Worm (Caenorhabditis elegans): ENCODE measurements around the gene chil-17.
"Not testable (repeated sequence)": the region's sequence is repeated elsewhere in the genome, so short reads cannot be mapped to it uniquely, and the experiment has no call there.

The chil-17 gene

DNA sequence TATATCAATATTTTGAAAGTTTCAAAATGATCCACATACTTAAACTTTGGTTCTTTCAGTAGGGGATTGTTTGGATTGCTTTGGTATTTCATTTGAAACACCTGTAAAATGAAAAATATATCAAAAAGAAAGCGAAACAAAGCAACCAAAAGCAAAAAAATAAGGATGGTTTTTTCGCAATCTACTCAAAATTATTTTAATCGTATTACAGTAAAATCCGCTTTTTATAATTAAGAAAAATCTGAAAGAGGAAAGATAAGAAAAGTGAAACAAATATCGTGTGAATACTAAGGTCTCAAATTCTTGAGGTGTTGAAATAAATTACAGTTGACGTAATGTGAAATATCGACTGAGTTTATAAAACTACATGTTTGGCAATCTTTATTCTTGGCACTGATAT lies 26.1 kb upstream of the chil-17 start, which contains the start of gene chil-22:
Gene chil-22 (minus strand): TSS at position 101 of the 400 bp plus-strand sequence.
- no peak for TF ChIP-seq unc-42 (tag; optimal IDR thresholded peaks at IDR 0.05)
- TF ChIP-seq C38D4.7 (GFP tag; optimal IDR thresholded peaks at IDR 0.05), result no peak
- TF ChIP-seq dmd-4 (tag; optimal IDR thresholded peaks at IDR 0.05; ENCODE audit: borderline replicate concordance), result no peak
- no peak for TF ChIP-seq lin-11 (tag; optimal IDR thresholded peaks at IDR 0.05)
- no peak for TF ChIP-seq ceh-22 (tag; optimal IDR thresholded peaks at IDR 0.05)
- TF ChIP-seq lim-6 (tag; optimal IDR thresholded peaks at IDR 0.05), result no peak
- no peak for TF ChIP-seq F13H6.1 (tag; optimal IDR thresholded peaks at IDR 0.05)
- TF ChIP-seq unc-3 (GFP tag; conservative IDR thresholded peaks at IDR 0.05), result no peak
- no peak for TF ChIP-seq unc-3 (tag; optimal IDR thresholded peaks at IDR 0.05)
- TF ChIP-seq tbx-7 (tag; optimal IDR thresholded peaks at IDR 0.05), result no peak
- TF ChIP-seq ttx-3 (tag; optimal IDR thresholded peaks at IDR 0.05), result no peak
- TF ChIP-seq hlh-6 (tag; optimal IDR thresholded peaks at IDR 0.05), result no peak
- TF ChIP-seq madf-2 (tag; optimal IDR thresholded peaks at IDR 0.05), result no peak
- no peak for TF ChIP-seq pqm-1 (tag; optimal IDR thresholded peaks at IDR 0.05)
- TF ChIP-seq ceh-14 (tag; optimal IDR thresholded peaks at IDR 0.05), result no peak
- no peak for TF ChIP-seq ceh-30 (tag; optimal IDR thresholded peaks at IDR 0.05)
- no peak for TF ChIP-seq pag-3 (tag; optimal IDR thresholded peaks at IDR 0.05; ENCODE audit: borderline replicate concordance)
- TF ChIP-seq ceh-18 (tag; optimal IDR thresholded peaks at IDR 0.05), result no peak
- no peak for TF ChIP-seq che-1 (tag; optimal IDR thresholded peaks at IDR 0.05)
- no peak for TF ChIP-seq syd-9 (tag; optimal IDR thresholded peaks at IDR 0.05)
- TF ChIP-seq fax-1 (tag; optimal IDR thresholded peaks at IDR 0.05), result no peak

DNA sequence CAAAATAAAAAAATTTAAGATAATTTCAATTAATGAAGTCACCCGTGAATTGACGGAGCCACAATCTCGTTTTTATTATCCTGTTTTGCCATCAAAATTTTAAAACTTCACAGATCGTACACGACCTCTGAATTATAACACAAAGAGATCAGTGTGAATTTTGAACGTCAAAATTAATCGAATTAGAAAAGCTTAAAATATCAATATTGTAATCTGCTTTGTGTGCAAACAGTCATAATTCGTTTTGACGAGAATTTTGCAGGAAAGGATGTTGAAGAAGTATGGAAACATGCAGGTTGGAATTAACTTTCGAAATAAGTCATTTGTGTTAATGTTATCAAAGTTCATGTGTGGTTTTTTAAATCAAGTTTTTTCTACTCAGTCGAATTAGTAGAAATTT lies 21.9 kb upstream of the chil-17 start, which contains the start of gene chil-21:
Gene chil-21 (minus strand): TSS at position 101 of the 400 bp plus-strand sequence.
- not testable (repeated sequence) for TF ChIP-seq tbx-2 (tag; optimal IDR thresholded peaks at IDR 0.05); tbx-7 (tag; optimal IDR thresholded peaks at IDR 0.05); fkh-10 (GFP tag; optimal IDR thresholded peaks at IDR 0.05)

DNA sequence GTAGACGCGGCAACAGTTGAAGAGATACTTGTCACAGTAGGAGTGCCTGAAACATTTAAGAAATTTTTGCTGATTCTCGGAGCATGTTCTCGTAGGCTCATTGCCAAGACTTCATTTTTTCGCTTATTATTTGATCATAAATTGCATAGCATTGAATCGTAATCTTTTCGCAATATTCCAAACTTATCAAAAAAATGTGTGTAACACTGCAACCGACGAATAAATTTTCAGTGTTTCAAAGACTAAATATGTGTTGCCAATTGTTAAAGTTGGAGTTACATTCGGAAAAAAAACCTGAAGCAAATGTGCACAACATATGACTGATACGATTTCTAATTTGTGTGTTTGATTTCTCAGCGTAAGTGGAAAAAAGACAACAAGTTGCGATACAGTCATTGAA lies 19.5 kb upstream of the chil-17 start, which contains the start of gene R09D1.14:
Gene R09D1.14 (minus strand): TSS at position 101 of the 400 bp plus-strand sequence.
- not testable (repeated sequence) for TF ChIP-seq sox-2 (GFP tag; IDR thresholded peaks at IDR 0.05); odd-2 (tag; optimal IDR thresholded peaks at IDR 0.05); ttx-3 (tag; optimal IDR thresholded peaks at IDR 0.05)

DNA sequence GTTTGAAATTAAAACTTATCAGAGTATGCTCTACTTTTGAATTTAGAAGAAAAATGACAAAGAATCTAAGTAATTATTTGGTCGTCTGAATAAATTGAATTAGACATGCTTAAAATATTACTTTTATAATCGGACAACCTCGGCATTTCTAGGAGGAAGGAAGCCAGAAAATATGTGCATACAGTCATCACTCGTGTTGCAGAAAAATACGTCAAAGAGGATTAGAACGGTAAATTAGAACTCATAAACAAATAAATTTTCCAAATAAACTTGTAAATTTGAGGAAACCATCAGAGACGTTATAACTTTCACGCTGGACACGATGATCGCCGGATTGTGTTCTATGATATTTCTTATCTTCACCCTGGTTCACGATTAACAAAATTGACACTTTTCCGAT lies 14.3 kb upstream of the chil-17 start, which contains the start of gene chil-19:
Gene chil-19 (minus strand): TSS at position 101 of the 400 bp plus-strand sequence.
- TF ChIP-seq ceh-24 (tag; optimal IDR thresholded peaks at IDR 0.05) (no peak), sdc-2 (tag; optimal IDR thresholded peaks at IDR 0.05) (no peak), ceh-2 (tag; optimal IDR thresholded peaks at IDR 0.05) (no peak), ttx-3 (tag; optimal IDR thresholded peaks at IDR 0.05) (no peak), ceh-6 (GFP tag; optimal IDR thresholded peaks at IDR 0.05) (no peak), ztf-16 (tag; optimal IDR thresholded peaks at IDR 0.05) (no peak), dve-1 (tag; optimal IDR thresholded peaks at IDR 0.05) (no peak), tbx-7 (tag; optimal IDR thresholded peaks at IDR 0.05) (no peak), npax-4 (tag; optimal IDR thresholded peaks at IDR 0.05) (no peak), nhr-11 (tag; optimal IDR thresholded peaks at IDR 0.05) (no peak), elt-2 (tag; optimal IDR thresholded peaks at IDR 0.05) (no peak), ets-4 (tag; optimal IDR thresholded peaks at IDR 0.05) (no peak), pha-4 (tag; optimal IDR thresholded peaks at IDR 0.05) (no peak)

DNA sequence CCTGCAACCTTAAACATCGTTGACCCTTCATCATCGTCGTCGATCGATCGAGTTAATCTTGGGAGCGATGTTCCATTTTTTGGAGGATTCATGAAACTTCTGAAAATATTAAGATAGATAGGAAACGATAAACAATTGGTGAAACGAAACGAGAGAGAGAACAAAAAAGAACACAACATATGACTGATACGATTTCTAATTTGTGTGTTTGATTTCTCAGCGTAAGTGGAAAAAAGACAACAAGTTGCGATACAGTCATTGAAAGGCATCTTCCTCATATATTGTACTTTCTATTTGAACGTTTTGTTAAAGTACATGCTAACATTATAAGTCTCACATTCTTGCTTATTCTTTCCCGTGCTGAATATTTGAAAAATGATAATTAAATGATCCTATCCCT lies 12.2 kb upstream of the chil-17 start, which contains the start of gene R09D1.12:
Gene R09D1.12 (minus strand): TSS at position 101 of the 400 bp plus-strand sequence.
- TF ChIP-seq odd-2 (tag; optimal IDR thresholded peaks at IDR 0.05); eyg-1 (tag; optimal IDR thresholded peaks at IDR 0.05); ceh-6 (GFP tag; optimal IDR thresholded peaks at IDR 0.05): not testable (repeated sequence)

Measured in whole organism, late embryonic.